Fruit fly (Drosophila melanogaster): ENCODE results near the gene CG13615.

Gene CG13615

DNA sequence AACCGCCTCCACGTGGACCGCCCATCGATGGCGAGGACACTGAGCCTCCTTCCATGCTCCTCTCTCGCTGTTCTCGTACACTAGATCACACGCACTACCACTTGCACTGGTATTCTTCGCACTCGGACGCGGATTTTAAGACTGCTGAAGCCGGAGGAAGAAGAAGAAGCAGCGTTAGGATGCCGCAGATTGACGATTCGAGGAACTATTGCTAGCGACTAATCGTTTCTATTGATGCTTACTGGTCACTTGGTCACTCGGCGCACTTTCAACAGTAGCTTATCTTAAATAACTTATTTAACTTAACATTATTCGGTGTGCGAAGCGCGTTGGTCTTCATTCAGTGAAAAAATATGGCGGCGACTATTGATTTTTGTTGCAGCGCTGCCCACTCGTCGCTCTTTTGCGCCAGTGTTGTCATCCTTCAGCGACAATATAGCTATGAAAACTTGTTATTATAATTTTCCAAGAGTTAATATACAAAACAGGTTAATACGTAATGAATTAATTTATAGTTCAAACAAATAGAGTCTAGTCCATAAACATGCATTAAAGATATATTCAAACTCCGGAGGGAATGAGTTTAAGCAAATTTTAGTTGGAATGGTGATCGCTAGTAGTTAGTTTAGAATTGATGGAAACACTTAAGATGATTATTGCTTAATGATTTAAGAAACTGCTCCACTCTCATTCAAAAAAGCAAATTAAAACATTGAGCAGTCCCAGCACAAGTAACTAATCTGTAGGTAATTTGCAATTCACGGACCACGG lies 41.7 kb upstream of the CG13615 start, which contains the start of the genes CG5746 and CG6454 (continued):
- no peak for TF ChIP-seq Awh (GFP tag; IDR thresholded peaks at IDR 0.05)
- no peak for TF ChIP-seq Dad (GFP tag; optimal IDR thresholded peaks at IDR 0.05)
- no peak; the same call in 2 of the 3 replicates for TF ChIP-seq dysf (GFP tag; IDR thresholded peaks at IDR 0.05)
- TF ChIP-seq CG12104 (GFP tag; optimal IDR thresholded peaks at IDR 0.05) = peak; percentile 46
- peak; percentile 56 for TF ChIP-seq CG3163 (GFP tag; optimal IDR thresholded peaks at IDR 0.05)
- no peak for TF ChIP-seq CG15269 (tag; optimal IDR thresholded peaks at IDR 0.05)
- TF ChIP-seq repo (GFP tag; optimal IDR thresholded peaks at IDR 0.05) = no peak
- no peak for TF ChIP-seq CG2678 (tag; optimal IDR thresholded peaks at IDR 0.05)
- peak; percentile 74 for TF ChIP-seq CG13775 (GFP tag; optimal IDR thresholded peaks at IDR 0.05)
- 0 out of 2 replicates have a peak, but pooled peaks have one; percentile 5 for TF ChIP-seq CG42726 (GFP tag; IDR thresholded peaks at IDR 0.05; ENCODE audit: partially characterized antibody)
- no peak for TF ChIP-seq disco-r (GFP tag; optimal IDR thresholded peaks at IDR 0.05)
- TF ChIP-seq wdn (GFP tag; IDR thresholded peaks at IDR 0.05) = peak; percentile 45; the same call in 1 of the 2 replicates
- no peak for TF ChIP-seq CG7372 (GFP tag; IDR thresholded peaks at IDR 0.05)
- peak; percentile 1 for TF ChIP-seq sima (GFP tag; optimal IDR thresholded peaks at IDR 0.05)
- no peak for TF ChIP-seq CG12299 (tag; optimal IDR thresholded peaks at IDR 0.05)
- peak; percentile 72 for TF ChIP-seq CG17829 (tag; optimal IDR thresholded peaks at IDR 0.05)
- peak; percentile 61; the same call in 3 of the 4 replicates for TF ChIP-seq Gug (GFP tag; IDR thresholded peaks at IDR 0.05)
- TF ChIP-seq CG14441 (GFP tag; IDR thresholded peaks at IDR 0.05) = no peak
- peak; percentile 61 for TF ChIP-seq CG9797 (GFP tag; optimal IDR thresholded peaks at IDR 0.05)
- no peak for TF ChIP-seq Bteb2 (GFP tag; optimal IDR thresholded peaks at IDR 0.05)
- no peak for TF ChIP-seq CG11085 (GFP tag; IDR thresholded peaks at IDR 0.05)
- no peak for TF ChIP-seq CG9817 (tag; optimal IDR thresholded peaks at IDR 0.05)
- no peak for TF ChIP-seq cg (GFP tag; optimal IDR thresholded peaks at IDR 0.05)
- TF ChIP-seq Ssrp (tag; optimal IDR thresholded peaks at IDR 0.05) = peak; percentile 58
- no peak for TF ChIP-seq CG13287 (GFP tag; IDR thresholded peaks at IDR 0.05; ENCODE audit: partially characterized antibody)
- TF ChIP-seq CG2129 (GFP tag; IDR thresholded peaks at IDR 0.05; ENCODE audit: partially characterized antibody) = no peak
- TF ChIP-seq Hr3 (GFP tag; optimal IDR thresholded peaks at IDR 0.05) = peak; percentile 73
- TF ChIP-seq hkb (optimal IDR thresholded peaks at IDR 0.05) = no peak
- TF ChIP-seq hkb (GFP tag; IDR thresholded peaks at IDR 0.05) = peak; percentile 25; the same call in 1 of the 2 replicates
- TF ChIP-seq Mrtf (GFP tag; IDR thresholded peaks at IDR 0.05) = no peak
- TF ChIP-seq CG2889 (GFP tag; IDR thresholded peaks at IDR 0.05) = 0 out of 3 replicates have a peak, but pooled peaks have one; percentile 53
- TF ChIP-seq Poxn (GFP tag; IDR thresholded peaks at IDR 0.05) = no peak
- no peak for TF ChIP-seq Dip2 (GFP tag; IDR thresholded peaks at IDR 0.05)
- TF ChIP-seq Trl (optimal IDR thresholded peaks at IDR 0.05) = no peak
- peak; percentile 65 for TF ChIP-seq Trl (GFP tag; optimal IDR thresholded peaks at IDR 0.05)
- TF ChIP-seq toy (GFP tag; IDR thresholded peaks at IDR 0.05) = no peak
- no peak for TF ChIP-seq Mes4 (GFP tag; optimal IDR thresholded peaks at IDR 0.05)
- no peak for TF ChIP-seq org-1 (GFP tag; optimal IDR thresholded peaks at IDR 0.05)
- no peak for TF ChIP-seq ac (GFP tag; optimal IDR thresholded peaks at IDR 0.05)
- no peak for TF ChIP-seq CG10543 (GFP tag; optimal IDR thresholded peaks at IDR 0.05)
- peak; percentile 43 for TF ChIP-seq CG16815 (GFP tag; optimal IDR thresholded peaks at IDR 0.05)
- TF ChIP-seq ci (GFP tag; IDR thresholded peaks at IDR 0.05) = no peak
- TF ChIP-seq ara (GFP tag; IDR thresholded peaks at IDR 0.05) = no peak
- peak; percentile 31; the same call in 1 of the 2 replicates for TF ChIP-seq CG8765 (GFP tag; IDR thresholded peaks at IDR 0.05)
- TF ChIP-seq nau (GFP tag; optimal IDR thresholded peaks at IDR 0.05) = no peak
- no peak for TF ChIP-seq CG2712 (tag; optimal IDR thresholded peaks at IDR 0.05)
- peak; percentile 78 for TF ChIP-seq zfh2 (GFP tag; optimal IDR thresholded peaks at IDR 0.05)
- no peak for TF ChIP-seq exex (tag; optimal IDR thresholded peaks at IDR 0.05)
- TF ChIP-seq CG32532 (GFP tag; IDR thresholded peaks at IDR 0.05) = no peak; the same call in 1 of the 2 replicates
- TF ChIP-seq Nf-YB (GFP tag; optimal IDR thresholded peaks at IDR 0.05) = no peak
- 0 out of 2 replicates have a peak, but pooled peaks have one; percentile 30 for TF ChIP-seq klu (GFP tag; IDR thresholded peaks at IDR 0.05)
